Fruit fly (Drosophila melanogaster): ENCODE measurements around the gene Wdr24.
A peak's percentile ranks its signal among the peaks of the same experiment; 100 is the strongest.

Gene Wdr24

dm6 chr3R:29748591-29749303 is 3.9 kb upstream of the Wdr24 start, which contains the start of the genes ATPsyngamma and yata (continued):
- no peak for TF ChIP-seq CG3065 (GFP tag; optimal IDR thresholded peaks at IDR 0.05)
- TF ChIP-seq CG4424 (GFP tag; optimal IDR thresholded peaks at IDR 0.05): peak; percentile 38
- peak; percentile 49; the same call in 2 of the 3 replicates for TF ChIP-seq CG7963 (GFP tag; IDR thresholded peaks at IDR 0.05; ENCODE audit: partially characterized antibody)
- TF ChIP-seq zfh2 (GFP tag; optimal IDR thresholded peaks at IDR 0.05): peak; percentile 10
- TF ChIP-seq CG30431 (GFP tag; optimal IDR thresholded peaks at IDR 0.05): no peak
- TF ChIP-seq Rfx (GFP tag; IDR thresholded peaks at IDR 0.05): peak; percentile 48
- TF ChIP-seq Deaf1 (tag; optimal IDR thresholded peaks at IDR 0.05): peak; percentile 53
- peak; percentile 74 for TF ChIP-seq sens (GFP tag)
- no peak for TF ChIP-seq D19B (GFP tag; optimal IDR thresholded peaks at IDR 0.05)
- TF ChIP-seq Sry-β (GFP tag; optimal IDR thresholded peaks at IDR 0.05): peak; percentile 41
- TF ChIP-seq Mes4 (GFP tag; optimal IDR thresholded peaks at IDR 0.05): no peak
- peak; percentile 19 for TF ChIP-seq CG13624 (GFP tag; optimal IDR thresholded peaks at IDR 0.05)
- TF ChIP-seq CG32532 (GFP tag; IDR thresholded peaks at IDR 0.05): peak; percentile 54; the same call in 1 of the 2 replicates
- TF ChIP-seq pb (GFP tag; optimal IDR thresholded peaks at IDR 0.05): no peak
- TF ChIP-seq bbx (GFP tag; IDR thresholded peaks at IDR 0.05; ENCODE audit: partially characterized antibody): peak; percentile 81
- TF ChIP-seq CG4328 (GFP tag; optimal IDR thresholded peaks at IDR 0.05): peak; percentile 43
- peak; percentile 39 for TF ChIP-seq CG12155 (GFP tag; optimal IDR thresholded peaks at IDR 0.05)
- peak; percentile 33 for TF ChIP-seq HHEX (GFP tag; optimal IDR thresholded peaks at IDR 0.05)
- peak; percentile 42 for TF ChIP-seq CG30020 (tag; optimal IDR thresholded peaks at IDR 0.05)
- 0 out of 3 replicates have a peak, but pooled peaks have one; percentile 36 for TF ChIP-seq ci (GFP tag; IDR thresholded peaks at IDR 0.05)
- TF ChIP-seq ind (GFP tag; optimal IDR thresholded peaks at IDR 0.05): peak; percentile 36
- peak; percentile 49; the same call in 1 of the 3 replicates for TF ChIP-seq hb (GFP tag; IDR thresholded peaks at IDR 0.05; ENCODE audit: partially characterized antibody)
- TF ChIP-seq yki (optimal IDR thresholded peaks at IDR 0.05): no peak
- TF ChIP-seq dysf (GFP tag; IDR thresholded peaks at IDR 0.05): peak; percentile 19; the same call in 1 of the 3 replicates
- TF ChIP-seq CG17912 (GFP tag; optimal IDR thresholded peaks at IDR 0.05): peak; percentile 20
- peak; percentile 46; the same call in 1 of the 2 replicates for TF ChIP-seq tna (GFP tag; IDR thresholded peaks at IDR 0.05; ENCODE audit: partially characterized antibody)
- TF ChIP-seq Max (GFP tag; optimal IDR thresholded peaks at IDR 0.05): peak; percentile 27
- peak; percentile 19 for TF ChIP-seq Oli (tag; optimal IDR thresholded peaks at IDR 0.05)
- peak; percentile 62; the same call in 2 of the 3 replicates for TF ChIP-seq vnd (GFP tag; IDR thresholded peaks at IDR 0.05; ENCODE audit: partially characterized antibody)
- TF ChIP-seq CG10979 (tag; optimal IDR thresholded peaks at IDR 0.05): peak; percentile 18
- TF ChIP-seq CG4282 (GFP tag; optimal IDR thresholded peaks at IDR 0.05): no peak
- no peak for TF ChIP-seq CG33213 (GFP tag; optimal IDR thresholded peaks at IDR 0.05)
- TF ChIP-seq exex (tag; optimal IDR thresholded peaks at IDR 0.05): peak; percentile 53
- TF ChIP-seq insv (GFP tag; optimal IDR thresholded peaks at IDR 0.05): peak in 1 of 2 experiments; percentile 30
- TF ChIP-seq CG15479 (GFP tag; optimal IDR thresholded peaks at IDR 0.05): peak; percentile 11
- TF ChIP-seq hbn (GFP tag; IDR thresholded peaks at IDR 0.05; ENCODE audit: partially characterized antibody): peak; percentile 59
- peak; percentile 37 for TF ChIP-seq CG9817 (tag; optimal IDR thresholded peaks at IDR 0.05)
- TF ChIP-seq Sry-δ (GFP tag; optimal IDR thresholded peaks at IDR 0.05): peak; percentile 81
- TF ChIP-seq lilli (GFP tag; optimal IDR thresholded peaks at IDR 0.05): peak; percentile 29
- TF ChIP-seq dmrt11E (tag; optimal IDR thresholded peaks at IDR 0.05): peak; percentile 13
- peak; percentile 18 for TF ChIP-seq CG7271 (tag; optimal IDR thresholded peaks at IDR 0.05)
- peak; percentile 35; the same call in 1 of the 2 replicates for TF ChIP-seq CG10366 (GFP tag; IDR thresholded peaks at IDR 0.05)
- peak; percentile 78 for TF ChIP-seq knrl (GFP tag; IDR thresholded peaks at IDR 0.05; ENCODE audit: partially characterized antibody)
- TF ChIP-seq CG13296 (GFP tag; optimal IDR thresholded peaks at IDR 0.05): no peak
- TF ChIP-seq Meics (GFP tag; optimal IDR thresholded peaks at IDR 0.05): peak; percentile 65
- peak; percentile 38 for TF ChIP-seq CG17359 (tag; optimal IDR thresholded peaks at IDR 0.05)
- TF ChIP-seq Atf3 (GFP tag; optimal IDR thresholded peaks at IDR 0.05): no peak
- no peak for TF ChIP-seq Oaz (GFP tag; IDR thresholded peaks at IDR 0.05)
- TF ChIP-seq pzg (GFP tag; optimal IDR thresholded peaks at IDR 0.05): peak; percentile 49
